Fruit fly (Drosophila melanogaster) whole organism, pupa: ENCODE measurements around the gene CG34026.

Source experiments
- CG12605 ChIP-seq: fragments of 200-800 bp; sonication (Bioruptor generic); IDR thresholded peaks from 2 replicates; pipeline ENCODE4 v1.3.6; 2022; ENCODE audit warnings: missing biosample characterization, missing genetic modification characterization
- CG13204 ChIP-seq: fragments of 200-800 bp; sonication (Bioruptor generic); optimal IDR thresholded peaks from 2 replicates; lab custom pipeline; 2018; ENCODE audit warnings: missing biosample characterization, mild to moderate bottlenecking, missing genetic modification characterization, moderate library complexity
- CG14655 ChIP-seq: fragments of 200-800 bp; sonication (Bioruptor generic); optimal IDR thresholded peaks from 3 replicates; lab custom pipeline; 2017; ENCODE audit warnings: mild to moderate bottlenecking, missing biosample characterization, missing genetic modification reagents, missing genetic modification characterization
- CG32121 ChIP-seq: fragments of 200-800 bp; sonication (Bioruptor generic); IDR thresholded peaks from 2 replicates; pipeline ENCODE4 v1.3.6; 2022; ENCODE audit warnings: missing biosample characterization, missing genetic modification characterization
- CG34367 ChIP-seq: fragments of 200-800 bp; sonication (Bioruptor generic); optimal IDR thresholded peaks from 2 replicates; lab custom pipeline; 2018; ENCODE audit warnings: missing biosample characterization, mild to moderate bottlenecking, missing genetic modification characterization
- CG4496 ChIP-seq: fragments of 200-800 bp; sonication (Bioruptor generic); IDR thresholded peaks from 3 replicates; pipeline ENCODE4 v1.3.6; 2022; ENCODE audit warnings: missing biosample characterization, missing genetic modification characterization
- D1 ChIP-seq: fragments of 200-800 bp; sonication (Bioruptor generic); optimal IDR thresholded peaks from 2 replicates; lab custom pipeline; 2018; ENCODE audit warnings: missing biosample characterization, mild to moderate bottlenecking, missing genetic modification characterization, moderate library complexity
- EcR ChIP-seq: fragments of 200-800 bp; sonication (Bioruptor generic); optimal IDR thresholded peaks from 3 replicates; lab custom pipeline; 2019; ENCODE audit warnings: missing biosample characterization, missing genetic modification characterization, mild to moderate bottlenecking, moderate library complexity, missing genetic modification reagents
- Pif1B ChIP-seq: fragments of 200-800 bp; sonication (Bioruptor generic); optimal IDR thresholded peaks from 3 replicates; lab custom pipeline; 2016; ENCODE audit warnings: missing biosample characterization, missing genetic modification characterization
- gl ChIP-seq: fragments of 200-800 bp; sonication (Bioruptor generic); optimal IDR thresholded peaks from 2 replicates; lab custom pipeline; 2018; ENCODE audit warnings: missing biosample characterization, mild to moderate bottlenecking, missing genetic modification characterization
- rn ChIP-seq: fragments of 200-800 bp; sonication (Bioruptor generic); IDR thresholded peaks from 2 replicates; pipeline ENCODE4 v1.3.6; 2022; ENCODE audit warnings: missing biosample characterization, missing genetic modification characterization

- TF ChIP-seq CG14655 (GFP tag; lab: Kevin White, UChicago) (no peak), Pif1B (GFP tag; lab: Kevin White, UChicago) (no peak), rn (GFP tag; lab: Robert Waterston, UW) (no peak), CG32121 (no peak), gl (tag; lab: Kevin White, UChicago) (no peak), D1 (tag; lab: Kevin White, UChicago) (no peak), CG4496 (GFP tag; lab: Robert Waterston, UW) (no peak; the same call in 2 of the 3 replicates), EcR (peak; percentile 94), CG34367 (tag; lab: Kevin White, UChicago) (no peak), CG12605 (GFP tag; lab: Robert Waterston, UW) (no peak), CG13204 (GFP tag; lab: Kevin White, UChicago) (no peak)
These were observed 43.1 kb downstream of the CG34026 start for dm6 chrX:9576504-9577337.
